Fruit fly (Drosophila melanogaster): ENCODE measurements around the gene CG3223.

The CG3223 gene

dm6 chr3R:8009080-8009620 lies at the start of gene CG3223, which contains the start of gene CG11052:
TSS of gene CG3223 (plus strand) at chr3R:8009400.
TSS of gene CG11052 (minus strand) at chr3R:8009297.
- TF ChIP-seq Ets98B (GFP tag; IDR thresholded peaks at IDR 0.05) (0 out of 2 replicates have a peak, but pooled peaks have one; percentile 6), EcR (GFP tag; optimal IDR thresholded peaks at IDR 0.05) (peak; percentile 94), CG14655 (GFP tag; optimal IDR thresholded peaks at IDR 0.05) (no peak), rn (GFP tag; IDR thresholded peaks at IDR 0.05) (no peak), Snoo (tag; optimal IDR thresholded peaks at IDR 0.05) (peak; percentile 17), CG4496 (GFP tag; IDR thresholded peaks at IDR 0.05) (peak; percentile 36; the same call in 1 of the 3 replicates)

DNA sequence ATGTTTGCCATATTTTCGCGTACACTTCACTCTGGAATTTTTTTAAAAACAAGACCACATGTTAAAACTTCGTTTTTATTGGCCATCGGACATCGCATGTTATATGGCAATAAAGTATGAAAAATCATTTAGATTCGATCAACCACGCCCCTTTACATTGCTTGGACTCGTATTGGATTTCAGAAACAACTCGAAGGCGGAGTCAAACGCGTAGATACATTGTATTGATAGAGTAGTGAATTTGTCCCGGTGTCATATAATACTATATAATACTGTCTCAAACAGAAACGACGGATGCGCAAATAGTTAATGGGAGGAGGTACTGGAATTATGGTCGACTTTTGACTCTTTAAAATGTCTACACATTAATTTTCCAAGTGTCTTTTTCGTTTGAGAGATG lies 47.9 kb upstream of the CG3223 start:
- no peak for TF ChIP-seq EcR (GFP tag; optimal IDR thresholded peaks at IDR 0.05)
- TF ChIP-seq Pif1A (GFP tag; optimal IDR thresholded peaks at IDR 0.05): no peak
- no peak for TF ChIP-seq CG14655 (GFP tag; optimal IDR thresholded peaks at IDR 0.05)
- no peak for TF ChIP-seq gl (tag; optimal IDR thresholded peaks at IDR 0.05)
- TF ChIP-seq CG12605 (GFP tag; IDR thresholded peaks at IDR 0.05): no peak
- no peak for TF ChIP-seq CG10348 (GFP tag; IDR thresholded peaks at IDR 0.05)
- no peak for TF ChIP-seq CG15710 (tag; optimal IDR thresholded peaks at IDR 0.05)
- TF ChIP-seq D1 (tag; optimal IDR thresholded peaks at IDR 0.05): no peak
- no peak for TF ChIP-seq CG4496 (GFP tag; IDR thresholded peaks at IDR 0.05)
- TF ChIP-seq CG8301 (tag; optimal IDR thresholded peaks at IDR 0.05): no peak
- no peak for TF ChIP-seq CG34367 (tag; optimal IDR thresholded peaks at IDR 0.05)
- no peak for TF ChIP-seq Ets98B (GFP tag; IDR thresholded peaks at IDR 0.05)
- no peak for TF ChIP-seq Pif1B (GFP tag; optimal IDR thresholded peaks at IDR 0.05)
- no peak for TF ChIP-seq CG13204 (GFP tag; optimal IDR thresholded peaks at IDR 0.05)
- TF ChIP-seq CG9948 (tag; optimal IDR thresholded peaks at IDR 0.05): no peak
- no peak for TF ChIP-seq fd96Ca (GFP tag; IDR thresholded peaks at IDR 0.05)
- TF ChIP-seq rn (GFP tag; IDR thresholded peaks at IDR 0.05): no peak
- TF ChIP-seq CG8159 (tag; optimal IDR thresholded peaks at IDR 0.05): no peak

- TF ChIP-seq rn (GFP tag; IDR thresholded peaks at IDR 0.05) (0 out of 2 replicates have a peak, but pooled peaks have one; percentile 21), CG17806 (tag; optimal IDR thresholded peaks at IDR 0.05) (peak; percentile 33), Pif1B (GFP tag; optimal IDR thresholded peaks at IDR 0.05) (peak; percentile 54), gl (tag; optimal IDR thresholded peaks at IDR 0.05) (no peak), CG9948 (tag; optimal IDR thresholded peaks at IDR 0.05) (peak; percentile 78), fd96Ca (GFP tag; IDR thresholded peaks at IDR 0.05) (peak; percentile 76), CG15710 (tag; optimal IDR thresholded peaks at IDR 0.05) (peak; percentile 66), Ets98B (GFP tag; IDR thresholded peaks at IDR 0.05) (peak; percentile 49), EcR (GFP tag; optimal IDR thresholded peaks at IDR 0.05) (no peak), CG8301 (tag; optimal IDR thresholded peaks at IDR 0.05) (peak; percentile 54), CG32121 (GFP tag; IDR thresholded peaks at IDR 0.05) (no peak), Pif1A (GFP tag; optimal IDR thresholded peaks at IDR 0.05) (peak; percentile 15), CG4496 (GFP tag; IDR thresholded peaks at IDR 0.05) (peak; percentile 73; the same call in 2 of the 3 replicates), Snoo (tag; optimal IDR thresholded peaks at IDR 0.05) (peak; percentile 73), CG13204 (GFP tag; optimal IDR thresholded peaks at IDR 0.05) (peak; percentile 84), CG8159 (tag; optimal IDR thresholded peaks at IDR 0.05) (peak; percentile 82), D1 (tag; optimal IDR thresholded peaks at IDR 0.05) (no peak), CG34367 (tag; optimal IDR thresholded peaks at IDR 0.05) (peak; percentile 55), CG14655 (GFP tag; optimal IDR thresholded peaks at IDR 0.05) (peak; percentile 87), CG12605 (GFP tag; IDR thresholded peaks at IDR 0.05) (no peak), CG10348 (GFP tag; IDR thresholded peaks at IDR 0.05) (no peak)
Measured at dm6 chr3R:7962778-7963494, 46.3 kb upstream of the CG3223 start.

DNA sequence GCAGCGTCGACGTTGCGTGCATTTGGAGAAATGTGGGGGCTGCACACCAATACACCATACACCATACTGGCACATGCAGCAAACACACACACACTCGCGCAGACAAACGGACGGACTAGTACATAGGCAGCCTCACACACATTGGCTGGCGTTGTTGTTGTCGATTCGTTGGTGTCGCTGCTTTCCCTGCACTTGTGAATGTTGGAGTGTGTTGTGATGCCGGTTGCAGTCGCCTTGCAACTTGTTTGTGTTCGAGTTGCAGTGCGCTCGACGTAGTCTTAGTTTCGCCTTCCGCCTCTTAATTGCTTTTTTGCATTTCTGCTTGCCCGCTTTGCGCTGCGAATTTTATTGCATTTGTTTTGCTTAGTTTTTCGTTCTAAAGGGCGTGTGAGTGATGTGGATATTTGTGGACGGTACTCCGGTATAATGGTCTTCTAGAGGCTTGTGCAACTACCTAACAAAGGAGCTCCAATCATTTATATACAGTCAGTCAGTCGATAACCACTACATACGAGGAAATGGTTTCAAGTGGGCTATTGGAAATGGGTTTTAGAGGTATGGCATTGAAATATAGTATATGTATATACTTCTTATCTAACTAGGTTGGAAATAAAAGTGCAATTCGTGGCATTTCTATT lies 45.6 kb upstream of the CG3223 start:
- TF ChIP-seq CG13204 (GFP tag; optimal IDR thresholded peaks at IDR 0.05): peak; percentile 58
- TF ChIP-seq rn (GFP tag; IDR thresholded peaks at IDR 0.05): no peak; the same call in 1 of the 2 replicates
- TF ChIP-seq CG8159 (tag; optimal IDR thresholded peaks at IDR 0.05): no peak
- TF ChIP-seq CG32121 (GFP tag; IDR thresholded peaks at IDR 0.05): peak; percentile 43; the same call in 1 of the 2 replicates
- TF ChIP-seq CG12605 (GFP tag; IDR thresholded peaks at IDR 0.05): no peak
- no peak for TF ChIP-seq CG10348 (GFP tag; IDR thresholded peaks at IDR 0.05)
- TF ChIP-seq Pif1A (GFP tag; optimal IDR thresholded peaks at IDR 0.05): no peak
- no peak for TF ChIP-seq CG14655 (GFP tag; optimal IDR thresholded peaks at IDR 0.05)
- no peak for TF ChIP-seq CG15710 (tag; optimal IDR thresholded peaks at IDR 0.05)
- no peak for TF ChIP-seq gl (tag; optimal IDR thresholded peaks at IDR 0.05)
- TF ChIP-seq CG4496 (GFP tag; IDR thresholded peaks at IDR 0.05): 0 out of 3 replicates have a peak, but pooled peaks have one; percentile 39

DNA sequence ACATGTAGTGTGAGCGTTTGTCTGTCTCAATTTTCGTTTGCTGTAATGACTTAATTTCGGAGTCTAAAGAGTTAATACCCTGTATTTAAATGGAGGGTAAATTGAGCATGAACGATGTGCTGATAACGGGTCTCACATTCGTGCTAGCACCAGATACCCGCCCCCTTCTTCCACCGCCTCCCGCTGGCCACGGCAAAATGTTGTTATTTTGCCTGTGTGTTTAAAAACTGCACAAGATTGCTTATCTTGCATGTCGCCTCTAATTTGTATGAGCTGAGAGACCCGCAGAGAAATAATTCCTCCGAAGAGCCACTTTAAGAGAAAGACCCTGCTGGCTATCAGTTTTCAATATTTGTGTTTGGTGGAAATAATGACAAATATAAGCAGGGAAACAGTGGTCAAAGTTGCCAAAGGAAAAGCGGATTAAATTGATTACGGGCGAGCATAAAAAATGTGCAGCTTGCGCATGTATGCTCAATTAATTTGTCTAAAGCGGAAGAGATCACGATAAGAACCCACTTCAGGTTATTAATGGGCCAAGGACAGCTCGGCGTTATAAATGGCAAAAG lies 44.4 kb upstream of the CG3223 start:
- TF ChIP-seq EcR (GFP tag; optimal IDR thresholded peaks at IDR 0.05): no peak
- no peak for TF ChIP-seq CG9948 (tag; optimal IDR thresholded peaks at IDR 0.05)
- no peak for TF ChIP-seq Pif1B (GFP tag; optimal IDR thresholded peaks at IDR 0.05)
- no peak for TF ChIP-seq CG15710 (tag; optimal IDR thresholded peaks at IDR 0.05)
- TF ChIP-seq Snoo (tag; optimal IDR thresholded peaks at IDR 0.05): no peak
- no peak for TF ChIP-seq CG12605 (GFP tag; IDR thresholded peaks at IDR 0.05)
- TF ChIP-seq CG10348 (GFP tag; IDR thresholded peaks at IDR 0.05): no peak
- TF ChIP-seq gl (tag; optimal IDR thresholded peaks at IDR 0.05): no peak
- no peak for TF ChIP-seq CG17806 (tag; optimal IDR thresholded peaks at IDR 0.05)
- no peak for TF ChIP-seq fd96Ca (GFP tag; IDR thresholded peaks at IDR 0.05)
- no peak for TF ChIP-seq CG32121 (GFP tag; IDR thresholded peaks at IDR 0.05)
- TF ChIP-seq CG8159 (tag; optimal IDR thresholded peaks at IDR 0.05): no peak
- no peak for TF ChIP-seq CG14655 (GFP tag; optimal IDR thresholded peaks at IDR 0.05)
- TF ChIP-seq CG34367 (tag; optimal IDR thresholded peaks at IDR 0.05): no peak

Data from whole organism, pupa.